Worm (Caenorhabditis elegans): Measurements from ENCODE around the gene Y38E10A.33.

The Y38E10A.33 gene

DNA sequence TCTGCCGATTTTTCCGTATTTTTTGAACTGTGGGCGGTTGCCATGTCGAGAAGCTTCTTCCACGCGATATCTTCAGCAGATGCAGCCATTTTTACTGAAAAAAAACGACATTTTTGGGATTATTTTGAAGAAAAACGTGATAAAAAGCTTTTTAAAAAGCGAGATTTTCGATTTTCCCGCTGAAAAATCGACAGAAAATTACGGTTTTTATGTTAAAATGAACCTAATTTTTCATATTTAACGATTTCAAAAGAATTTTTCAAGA lies 1.8 kb downstream of the Y38E10A.33 start, which contains the start of gene Y38E10A.22:
Y38E10A.22 (minus strand) TSS at position 101 of the 265 bp plus-strand sequence.
- no peak for TF ChIP-seq nhr-12 (tag; optimal IDR thresholded peaks at IDR 0.05)
- TF ChIP-seq nfya-1 (tag; optimal IDR thresholded peaks at IDR 0.05; ENCODE audit: insufficient read depth), result no peak
- TF ChIP-seq zag-1 (tag; optimal IDR thresholded peaks at IDR 0.05), result no peak
- TF ChIP-seq nhr-23 (tag; optimal IDR thresholded peaks at IDR 0.05), result no peak
- TF ChIP-seq ceh-28 (tag; optimal IDR thresholded peaks at IDR 0.05), result no peak
- TF ChIP-seq ama-1 (optimal IDR thresholded peaks at IDR 0.05), result no peak
- TF ChIP-seq egl-5 (tag; optimal IDR thresholded peaks at IDR 0.05), result no peak
- TF ChIP-seq lin-15B (tag; optimal IDR thresholded peaks at IDR 0.05), result no peak
- no peak for TF ChIP-seq ztf-11 (tag; optimal IDR thresholded peaks at IDR 0.05)
- TF ChIP-seq egl-27 (tag; optimal IDR thresholded peaks at IDR 0.05), result no peak
- TF ChIP-seq mdl-1 (tag; optimal IDR thresholded peaks at IDR 0.05), result no peak
- TF ChIP-seq nhr-76 (tag; optimal IDR thresholded peaks at IDR 0.05), result no peak
- no peak for TF ChIP-seq ceh-16 (tag; optimal IDR thresholded peaks at IDR 0.05)
- TF ChIP-seq pha-4 (tag; optimal IDR thresholded peaks at IDR 0.05), result no peak
- TF ChIP-seq hmg-11 (tag; optimal IDR thresholded peaks at IDR 0.05), result no peak
- TF ChIP-seq mml-1 (tag; optimal IDR thresholded peaks at IDR 0.05), result no peak
- TF ChIP-seq daf-12 (tag; optimal IDR thresholded peaks at IDR 0.05), result no peak
- TF ChIP-seq nhr-77 (tag; optimal IDR thresholded peaks at IDR 0.05), result no peak
- TF ChIP-seq ZK546.5 (tag; optimal IDR thresholded peaks at IDR 0.05), result no peak
- TF ChIP-seq pqm-1 (tag; optimal IDR thresholded peaks at IDR 0.05), result no peak

DNA sequence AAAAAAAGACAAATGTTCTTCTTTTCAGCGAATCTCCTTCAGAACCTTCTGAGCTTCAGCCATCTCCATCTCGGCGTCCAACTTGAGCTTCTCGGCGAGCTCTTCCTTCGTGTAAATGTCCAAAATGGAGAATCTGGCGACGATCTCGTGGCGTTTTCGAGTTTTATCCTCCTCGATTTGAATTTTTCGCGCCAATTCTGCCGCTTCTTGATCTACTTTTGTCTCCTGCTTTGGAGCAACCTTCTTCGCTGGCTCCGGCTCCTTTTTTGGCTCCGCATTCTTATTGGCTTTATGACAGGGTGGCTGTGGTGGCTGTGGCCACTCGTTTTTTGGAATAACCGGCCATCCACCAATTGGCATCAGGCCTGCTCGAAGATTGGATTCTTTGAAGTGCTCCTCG lies 6.1 kb downstream of the Y38E10A.33 start:
- TF ChIP-seq nhr-237 (tag; optimal IDR thresholded peaks at IDR 0.05) (no peak), ceh-28 (tag; optimal IDR thresholded peaks at IDR 0.05) (no peak), ama-1 (optimal IDR thresholded peaks at IDR 0.05) (no peak), egl-27 (tag; optimal IDR thresholded peaks at IDR 0.05) (no peak), lsy-12 (tag; optimal IDR thresholded peaks at IDR 0.05) (no peak), fkh-10 (GFP tag; optimal IDR thresholded peaks at IDR 0.05) (no peak), mml-1 (tag; optimal IDR thresholded peaks at IDR 0.05) (no peak), elt-2 (tag; optimal IDR thresholded peaks at IDR 0.05) (no peak), aly-2 (tag; optimal IDR thresholded peaks at IDR 0.05) (no peak), ZK546.5 (tag; optimal IDR thresholded peaks at IDR 0.05) (no peak), nhr-12 (tag; optimal IDR thresholded peaks at IDR 0.05) (no peak)

DNA sequence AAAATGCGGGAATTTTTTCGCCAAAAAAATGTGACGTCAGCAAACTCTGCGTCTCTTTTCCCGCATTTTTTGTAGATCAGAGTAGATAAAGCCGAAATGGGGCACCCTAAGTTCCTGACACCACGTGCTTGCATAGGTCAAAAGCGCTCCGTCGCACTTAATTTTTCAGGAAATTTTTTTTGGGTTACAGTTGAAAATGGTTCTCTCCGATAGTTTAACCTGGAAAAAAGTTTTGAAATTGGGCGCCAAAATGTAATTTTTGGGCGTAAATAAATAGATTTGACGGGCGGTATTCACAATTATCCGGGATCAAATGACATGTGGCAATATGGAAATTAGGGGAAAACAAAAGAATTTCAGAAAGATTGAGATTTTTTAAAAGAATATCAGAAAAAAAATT lies 6.9 kb downstream of the Y38E10A.33 start:
- TF ChIP-seq ZK546.5 (tag; optimal IDR thresholded peaks at IDR 0.05) (no peak), ztf-4 (tag; optimal IDR thresholded peaks at IDR 0.05) (no peak), nhr-77 (tag; optimal IDR thresholded peaks at IDR 0.05) (no peak), daf-12 (tag; optimal IDR thresholded peaks at IDR 0.05) (no peak), lin-15B (tag; optimal IDR thresholded peaks at IDR 0.05) (peak; percentile 14)

DNA sequence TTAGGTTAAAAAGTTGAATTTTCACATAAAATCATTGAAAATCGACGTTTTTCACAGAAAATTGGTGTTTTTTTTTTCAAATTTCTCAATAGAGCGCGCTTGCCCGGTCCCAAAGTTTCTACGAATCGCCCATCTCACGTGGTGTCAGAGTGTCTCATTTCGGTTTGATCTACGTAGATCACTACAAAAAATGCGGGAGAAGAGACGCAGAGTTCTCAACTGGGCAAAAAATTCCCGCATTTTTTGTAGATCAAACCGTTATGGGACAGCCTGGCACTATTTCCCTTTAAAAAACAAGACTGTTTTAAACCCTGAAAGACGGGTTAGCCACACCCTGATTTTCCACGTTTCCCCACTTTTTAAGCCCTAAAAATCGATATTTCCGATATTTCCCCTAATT lies 7.6 kb downstream of the Y38E10A.33 start:
- no peak for TF ChIP-seq ztf-4 (tag; optimal IDR thresholded peaks at IDR 0.05)
- peak; percentile 29 for TF ChIP-seq ceh-28 (tag; optimal IDR thresholded peaks at IDR 0.05)

DNA sequence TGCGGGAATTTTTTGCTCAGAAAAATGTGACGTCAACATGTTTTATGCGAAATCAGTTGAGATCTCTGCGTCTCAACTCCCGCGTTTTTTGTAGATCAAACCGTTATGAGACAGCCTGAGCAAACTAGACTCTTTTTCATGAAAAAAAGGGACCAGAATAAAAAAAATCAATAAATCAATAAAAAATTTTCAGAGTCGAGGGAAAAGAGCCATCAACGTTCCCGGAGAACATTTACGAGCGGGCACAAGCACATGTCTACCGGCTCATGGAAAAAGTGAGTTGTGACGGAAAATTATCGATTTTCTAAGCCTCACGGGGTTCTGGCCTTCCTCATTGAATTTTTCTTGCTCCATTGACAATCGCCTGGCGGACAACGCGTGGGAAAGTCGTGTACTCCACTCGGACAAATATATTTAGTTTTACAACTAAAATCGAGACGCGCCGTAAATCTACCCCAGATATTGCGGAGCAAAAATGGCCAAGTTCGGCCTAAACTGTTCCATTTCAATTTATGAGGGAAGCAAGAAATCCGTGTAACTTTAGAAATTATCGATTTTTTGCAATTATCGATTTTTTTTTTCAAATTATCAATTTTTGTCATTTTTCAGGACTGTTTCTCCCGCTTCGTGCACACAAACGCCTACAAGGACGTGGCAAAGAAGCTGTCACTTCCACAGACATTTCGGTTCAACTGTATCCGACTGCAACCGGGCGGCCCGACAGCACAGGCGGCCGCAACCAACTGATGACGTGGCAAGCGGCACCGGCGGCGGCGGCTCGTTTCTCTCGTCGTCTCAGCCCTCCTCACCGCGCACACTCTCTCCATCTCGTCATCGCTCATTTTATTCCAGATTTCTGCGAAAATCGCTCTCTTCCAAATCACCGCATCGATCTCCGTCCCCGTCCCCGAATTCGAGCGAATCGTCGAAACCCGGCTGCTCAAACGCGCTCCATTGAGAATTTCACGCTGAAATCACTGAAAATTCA lies 8.3 kb downstream of the Y38E10A.33 start:
- TF ChIP-seq ceh-28 (tag; optimal IDR thresholded peaks at IDR 0.05) (peak; percentile 69), unc-62 (GFP tag; optimal IDR thresholded peaks at IDR 0.05) (no peak)

DNA sequence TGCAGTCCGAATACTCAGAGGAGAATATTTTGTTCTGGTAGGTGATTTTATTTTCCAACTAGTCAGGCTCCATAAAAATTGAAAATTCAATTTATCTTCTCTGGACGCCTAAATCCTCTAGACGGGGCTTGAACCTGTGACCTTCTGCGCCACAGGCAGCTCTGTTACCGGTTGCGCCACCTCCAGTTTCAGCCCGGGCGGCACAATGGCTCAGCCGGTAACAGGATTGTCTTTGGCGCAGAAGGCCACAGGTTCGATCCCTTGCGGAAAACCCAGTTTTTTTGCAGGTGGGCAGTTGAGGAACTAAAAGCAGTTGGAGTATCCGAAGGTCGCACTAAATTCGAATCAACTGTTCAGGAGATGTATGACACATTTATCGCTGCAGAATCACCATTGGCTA lies 9.6 kb downstream of the Y38E10A.33 start:
- TF ChIP-seq fkh-2 (tag; optimal IDR thresholded peaks at IDR 0.05), result no peak
- no peak for TF ChIP-seq ztf-11 (tag; optimal IDR thresholded peaks at IDR 0.05)
- no peak for TF ChIP-seq unc-62 (GFP tag; optimal IDR thresholded peaks at IDR 0.05)
- no peak for TF ChIP-seq ceh-16 (tag; optimal IDR thresholded peaks at IDR 0.05)
- TF ChIP-seq eor-1 (tag; optimal IDR thresholded peaks at IDR 0.05), result no peak
- no peak for TF ChIP-seq tbx-2 (tag; optimal IDR thresholded peaks at IDR 0.05)
- no peak for TF ChIP-seq egl-27 (tag; optimal IDR thresholded peaks at IDR 0.05)
- TF ChIP-seq elt-1 (tag; optimal IDR thresholded peaks at IDR 0.05), result no peak
